Worm (Caenorhabditis elegans) whole organism, mixed stage, embryonic: Measurements from ENCODE around the gene R107.5.

Experiments used
- M03D4.4 ChIP-seq: sonication (generic microtip); optimal IDR thresholded peaks from 2 replicates; lab custom pipeline; 2017; ENCODE audit warnings: mild to moderate bottlenecking, missing genetic modification characterization, missing compliant biosample characterization
- bed-3 ChIP-seq: fragments of 200-800 bp; sonication (Bioruptor generic); optimal IDR thresholded peaks from 3 replicates; lab custom pipeline; 2018; ENCODE audit warnings: mild to moderate bottlenecking, missing genetic modification characterization, moderate library complexity, missing compliant biosample characterization
- blmp-1 ChIP-seq: fragments of 150-350 bp; optimal IDR thresholded peaks from 2 replicates; lab custom pipeline; 2014; ENCODE audit warnings: missing biosample characterization, missing genetic modification characterization
- ceh-43 ChIP-seq: fragments of 200-800 bp; sonication (Bioruptor generic); optimal IDR thresholded peaks from 2 replicates; lab custom pipeline; 2018; ENCODE audit warnings: mild to moderate bottlenecking, missing genetic modification characterization, moderate library complexity, missing compliant biosample characterization
- ceh-83 ChIP-seq: fragments of 200-800 bp; sonication (Bioruptor generic); optimal IDR thresholded peaks from 2 replicates; lab custom pipeline; 2018; ENCODE audit warnings: mild to moderate bottlenecking, missing genetic modification characterization, missing compliant biosample characterization
- ces-1 ChIP-seq: fragments of 150-350 bp; optimal IDR thresholded peaks from 2 replicates; lab custom pipeline; 2014; ENCODE audit warnings: missing biosample characterization, missing genetic modification reagents, missing genetic modification characterization
- cnd-1 ChIP-seq: fragments of 200-800 bp; sonication (Bioruptor generic); optimal IDR thresholded peaks from 2 replicates; lab custom pipeline; 2018; ENCODE audit warnings: mild to moderate bottlenecking, missing genetic modification characterization, missing compliant biosample characterization
- drap-1 ChIP-seq: fragments of 200-800 bp; sonication (Bioruptor generic); optimal IDR thresholded peaks from 3 replicates; lab custom pipeline; 2018; ENCODE audit warnings: mild to moderate bottlenecking, missing genetic modification characterization, missing compliant biosample characterization
- elt-3 ChIP-seq: fragments of 150-350 bp; optimal IDR thresholded peaks from 2 replicates; lab custom pipeline; 2014; ENCODE audit warnings: missing biosample characterization, missing genetic modification characterization
- flh-1 ChIP-seq: fragments of 200-800 bp; sonication (Bioruptor generic); optimal IDR thresholded peaks from 2 replicates; lab custom pipeline; 2018; ENCODE audit warnings: mild to moderate bottlenecking, missing genetic modification characterization, moderate library complexity, missing compliant biosample characterization
- ham-2 ChIP-seq: fragments of 200-800 bp; sonication (Bioruptor generic); optimal IDR thresholded peaks from 2 replicates; lab custom pipeline; 2018; ENCODE audit warnings: mild to moderate bottlenecking, missing genetic modification characterization, missing compliant biosample characterization
- hlh-1 ChIP-seq: fragments of 150-350 bp; optimal IDR thresholded peaks from 2 replicates; lab custom pipeline; 2014; ENCODE audit warnings: missing biosample characterization, missing genetic modification reagents, missing genetic modification characterization
- lin-32 ChIP-seq: fragments of 200-800 bp; sonication (Bioruptor generic); optimal IDR thresholded peaks from 2 replicates; lab custom pipeline; 2018; ENCODE audit warnings: mild to moderate bottlenecking, missing genetic modification characterization, missing compliant biosample characterization
- lsy-2 ChIP-seq: fragments of 150-350 bp; optimal IDR thresholded peaks from 2 replicates; lab custom pipeline; 2014; ENCODE audit warnings: missing biosample characterization, missing genetic modification characterization
- mab-5 ChIP-seq: fragments of 150-350 bp; optimal IDR thresholded peaks from 2 replicates; lab custom pipeline; 2014; ENCODE audit warnings: missing biosample characterization, missing genetic modification characterization
- mep-1 ChIP-seq: fragments of 150-350 bp; optimal IDR thresholded peaks from 2 replicates; lab custom pipeline; 2017; ENCODE audit warnings: missing biosample characterization, missing genetic modification reagents, missing genetic modification characterization, inconsistent platforms
- mls-2 ChIP-seq: sonication (generic microtip); optimal IDR thresholded peaks from 2 replicates; lab custom pipeline; 2016; ENCODE audit warnings: mild to moderate bottlenecking, missing genetic modification characterization, moderate library complexity, missing compliant biosample characterization
- nhr-12 ChIP-seq: fragments of 150-350 bp; optimal IDR thresholded peaks from 2 replicates; lab custom pipeline; 2014; ENCODE audit warnings: missing biosample characterization, missing genetic modification characterization
- nhr-2 ChIP-seq: fragments of 150-350 bp; optimal IDR thresholded peaks from 2 replicates; lab custom pipeline; 2014; ENCODE audit warnings: missing biosample characterization, missing genetic modification characterization
- nhr-237 ChIP-seq: fragments of 150-350 bp; optimal IDR thresholded peaks from 2 replicates; lab custom pipeline; 2014; ENCODE audit warnings: missing biosample characterization, missing genetic modification characterization
- nhr-28 ChIP-seq: fragments of 150-350 bp; optimal IDR thresholded peaks from 2 replicates; lab custom pipeline; 2014; ENCODE audit warnings: missing biosample characterization, missing genetic modification characterization
- nhr-76 ChIP-seq: sonication (generic microtip); optimal IDR thresholded peaks from 2 replicates; lab custom pipeline; 2017; ENCODE audit warnings: missing biosample characterization, missing genetic modification characterization
- pha-4 ChIP-seq: fragments of 150-350 bp; optimal IDR thresholded peaks from 2 replicates; lab custom pipeline; 2018; ENCODE audit warnings: missing biosample characterization, missing genetic modification reagents, missing genetic modification characterization
- snpc-4 ChIP-seq: fragments of 150-350 bp; optimal IDR thresholded peaks from 2 replicates; lab custom pipeline; 2014; ENCODE audit warnings: missing biosample characterization, missing genetic modification characterization
- sptf-1 ChIP-seq: sonication (generic microtip); optimal IDR thresholded peaks from 2 replicates; lab custom pipeline; 2017; ENCODE audit warnings: mild to moderate bottlenecking, missing genetic modification characterization, moderate library complexity, missing compliant biosample characterization
- tbx-8 ChIP-seq: fragments of 200-800 bp; sonication (Bioruptor generic); optimal IDR thresholded peaks from 2 replicates; lab custom pipeline; 2018; ENCODE audit warnings: mild to moderate bottlenecking, missing genetic modification characterization, moderate library complexity, missing compliant biosample characterization
- unc-120 ChIP-seq: sonication (generic microtip); optimal IDR thresholded peaks from 2 replicates; lab custom pipeline; 2017; ENCODE audit warnings: missing genetic modification characterization, missing compliant biosample characterization; ENCODE audit not compliant: poor library complexity, severe bottlenecking
- unc-39 ChIP-seq: fragments of 150-350 bp; optimal IDR thresholded peaks from 2 replicates; lab custom pipeline; 2014; ENCODE audit warnings: missing biosample characterization, missing genetic modification characterization
- unc-62 ChIP-seq: fragments of 150-350 bp; optimal IDR thresholded peaks from 2 replicates; lab custom pipeline; 2014; ENCODE audit warnings: missing biosample characterization, missing genetic modification reagents, missing genetic modification characterization
- zip-8 ChIP-seq: fragments of 150-350 bp; optimal IDR thresholded peaks from 2 replicates; lab custom pipeline; 2014; ENCODE audit warnings: missing biosample characterization, missing genetic modification characterization
- ztf-11 ChIP-seq: fragments of 150-350 bp; optimal IDR thresholded peaks from 2 replicates; lab custom pipeline; 2014; ENCODE audit warnings: missing biosample characterization, missing genetic modification characterization

Gene R107.5

ce11 chrIII:9089325-9089823, 35.8 kb upstream of the R107.5 start, which contains the start of the genes mccc-2 and mrpl-44:
mccc-2 (minus strand) TSS chrIII:9089375.
mrpl-44 (minus strand) TSS chrIII:9089375.
- TF ChIP-seq ham-2 (GFP tag; lab: Kevin White, UChicago) (no peak), elt-3 (tag; lab: Kevin White, UChicago) (no peak), mls-2 (tag; lab: Kevin White, UChicago) (no peak), cnd-1 (tag; lab: Kevin White, UChicago) (no peak), bed-3 (GFP tag; lab: Kevin White, UChicago) (no peak), nhr-76 (no peak), flh-1 (GFP tag; lab: Kevin White, UChicago) (no peak), sptf-1 (tag; lab: Kevin White, UChicago) (no peak)

ce11 chrIII:9084329-9084728, 30.7 kb upstream of the R107.5 start:
- TF ChIP-seq hlh-1 (tag; lab: Kevin White, UChicago), result no peak
- TF ChIP-seq mab-5 (tag; lab: Kevin White, UChicago), result peak; percentile 75
- peak; percentile 26 for TF ChIP-seq mls-2 (tag; lab: Kevin White, UChicago)
- no peak for TF ChIP-seq ham-2 (GFP tag; lab: Kevin White, UChicago)
- TF ChIP-seq unc-62 (GFP tag; lab: Kevin White, UChicago), result peak; percentile 11
- no peak for TF ChIP-seq flh-1 (GFP tag; lab: Kevin White, UChicago)
- peak; percentile 65 for TF ChIP-seq unc-120 (tag; lab: Kevin White, UChicago)
- TF ChIP-seq nhr-2, result no peak
- no peak for TF ChIP-seq snpc-4 (tag; lab: Kevin White, UChicago)
- peak; percentile 98 for TF ChIP-seq ces-1
- no peak for TF ChIP-seq bed-3 (GFP tag; lab: Kevin White, UChicago)
- no peak for TF ChIP-seq mep-1 (tag; lab: Kevin White, UChicago)

- TF ChIP-seq unc-62 (GFP tag; lab: Kevin White, UChicago) (peak; percentile 54), zip-8 (no peak), unc-120 (tag; lab: Kevin White, UChicago) (peak; percentile 55)
Observed at ce11 chrIII:9083118-9083517, 29.5 kb upstream of the R107.5 start.

- TF ChIP-seq bed-3 (GFP tag; lab: Kevin White, UChicago) (no peak), lsy-2 (tag; lab: Kevin White, UChicago) (no peak), ztf-11 (tag; lab: Kevin White, UChicago) (no peak), blmp-1 (no peak), lin-32 (GFP tag; lab: Kevin White, UChicago) (no peak), sptf-1 (tag; lab: Kevin White, UChicago) (no peak), ceh-43 (no peak)
Observed at ce11 chrIII:9081763-9082162, 28.2 kb upstream of the R107.5 start, which contains the start of gene far-2. far-2 (plus strand) TSS chrIII:9081828.

DNA sequence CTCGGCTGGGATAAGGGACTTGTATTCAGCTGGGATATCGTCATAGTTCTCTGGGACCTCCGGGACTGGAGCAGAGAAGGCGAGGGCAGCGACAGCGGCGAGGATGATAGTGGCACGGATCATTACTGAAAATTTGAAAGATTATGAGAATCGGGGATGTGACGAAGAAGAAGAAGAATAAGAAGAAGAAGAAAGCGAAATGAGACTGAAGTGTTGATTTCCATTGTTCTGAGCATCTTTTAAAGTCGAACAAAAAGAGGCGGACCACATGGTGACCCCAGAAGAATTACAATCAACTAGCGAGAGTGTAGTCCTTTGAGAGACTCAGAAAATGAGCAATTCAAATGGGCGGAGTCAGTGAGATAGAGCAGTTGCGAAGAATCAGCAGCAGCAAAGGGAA, 27.5 kb upstream of the R107.5 start, which contains the start of gene far-1:
Gene far-1 (minus strand): TSS at position 125 of the 400 bp plus-strand sequence.
- no peak for TF ChIP-seq nhr-28 (tag; lab: Kevin White, UChicago)
- TF ChIP-seq flh-1 (GFP tag; lab: Kevin White, UChicago), result no peak
- TF ChIP-seq M03D4.4 (tag; lab: Kevin White, UChicago), result peak; percentile 8
- TF ChIP-seq unc-120 (tag; lab: Kevin White, UChicago), result peak; percentile 63
- no peak for TF ChIP-seq tbx-8 (GFP tag; lab: Kevin White, UChicago)
- TF ChIP-seq hlh-1 (tag; lab: Kevin White, UChicago), result peak; percentile 57
- TF ChIP-seq unc-62 (GFP tag; lab: Kevin White, UChicago), result peak; percentile 58

DNA sequence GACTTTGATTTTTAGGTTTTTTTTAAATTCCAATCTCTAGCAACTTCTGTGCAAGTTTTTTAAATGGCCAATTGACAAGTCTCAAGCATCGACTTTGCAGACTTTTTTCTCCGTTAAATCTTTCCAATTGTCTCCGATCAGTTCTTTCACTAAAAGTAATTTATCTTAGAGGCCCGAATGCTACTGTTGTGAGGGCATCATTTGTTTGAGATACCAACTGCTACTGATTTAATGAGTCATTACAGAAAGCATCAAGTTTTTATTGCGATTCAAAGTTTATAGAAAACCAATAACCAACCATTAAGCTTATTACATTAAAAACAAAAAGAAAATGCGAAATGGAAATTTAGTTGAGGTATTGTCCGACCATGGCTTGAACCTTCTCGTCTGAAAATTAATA, 26.5 kb upstream of the R107.5 start:
- TF ChIP-seq blmp-1 (no peak), hlh-1 (tag; lab: Kevin White, UChicago) (no peak), mls-2 (tag; lab: Kevin White, UChicago) (peak; percentile 2)

ce11 chrIII:9077708-9078107, 24.1 kb upstream of the R107.5 start, which contains the start of gene F02A9.1:
F02A9.1 (minus strand) TSS chrIII:9077808.
- no peak for TF ChIP-seq drap-1 (GFP tag; lab: Kevin White, UChicago)
- TF ChIP-seq cnd-1 (tag; lab: Kevin White, UChicago), result no peak
- TF ChIP-seq tbx-8 (GFP tag; lab: Kevin White, UChicago), result no peak
- no peak for TF ChIP-seq unc-39 (tag; lab: Kevin White, UChicago)
- TF ChIP-seq lsy-2 (tag; lab: Kevin White, UChicago), result no peak
- no peak for TF ChIP-seq ham-2 (GFP tag; lab: Kevin White, UChicago)
- no peak for TF ChIP-seq ces-1
- no peak for TF ChIP-seq nhr-12 (tag; lab: Kevin White, UChicago)
- no peak for TF ChIP-seq ceh-83 (GFP tag; lab: Kevin White, UChicago)
- TF ChIP-seq nhr-237 (tag; lab: Kevin White, UChicago), result no peak
- no peak for TF ChIP-seq sptf-1 (tag; lab: Kevin White, UChicago)
- no peak for TF ChIP-seq mls-2 (tag; lab: Kevin White, UChicago)
- TF ChIP-seq bed-3 (GFP tag; lab: Kevin White, UChicago), result no peak
- no peak for TF ChIP-seq pha-4 (tag; lab: Kevin White, UChicago)
- no peak for TF ChIP-seq unc-120 (tag; lab: Kevin White, UChicago)
- no peak for TF ChIP-seq elt-3 (tag; lab: Kevin White, UChicago)
